Fruit fly (Drosophila melanogaster) whole organism, prepupa: Measurements from ENCODE around the gene CG7275.

Source experiments
- CG10631 ChIP-seq: fragments of 200-800 bp; sonication (Bioruptor generic); optimal IDR thresholded peaks from 2 replicates; lab custom pipeline; 2016; ENCODE audit warnings: missing biosample characterization, missing genetic modification characterization
- CG10669 ChIP-seq: fragments of 200-800 bp; sonication (Bioruptor generic); optimal IDR thresholded peaks from 3 replicates; lab custom pipeline; 2018; ENCODE audit warnings: missing biosample characterization, mild to moderate bottlenecking, missing genetic modification characterization, moderate library complexity
- CG11294 ChIP-seq: fragments of 200-800 bp; sonication (Bioruptor generic); IDR thresholded peaks from 2 replicates; pipeline ENCODE4 v1.3.6; 2022; ENCODE audit warnings: missing biosample characterization, missing genetic modification characterization
- CG11762 ChIP-seq: fragments of 200-800 bp; sonication (Bioruptor generic); optimal IDR thresholded peaks from 3 replicates; lab custom pipeline; 2016; ENCODE audit warnings: missing biosample characterization, missing genetic modification characterization; ENCODE audit not compliant: insufficient read depth
- CG11902 ChIP-seq: fragments of 200-800 bp; sonication (Bioruptor generic); optimal IDR thresholded peaks from 3 replicates; lab custom pipeline; 2016; ENCODE audit warnings: missing biosample characterization, missing genetic modification characterization
- CG15336 ChIP-seq: fragments of 200-800 bp; sonication (Bioruptor generic); IDR thresholded peaks from 2 replicates; pipeline ENCODE4 v1.3.6; 2022; ENCODE audit warnings: missing biosample characterization, missing genetic modification characterization
- CG16779 ChIP-seq: fragments of 200-800 bp; sonication (Bioruptor generic); optimal IDR thresholded peaks from 3 replicates; lab custom pipeline; 2017; ENCODE audit warnings: missing biosample characterization, mild to moderate bottlenecking, missing genetic modification characterization
- CG3032 ChIP-seq: fragments of 200-800 bp; optimal IDR thresholded peaks from 2 replicates; lab custom pipeline; 2019; ENCODE audit warnings: missing biosample characterization, mild to moderate bottlenecking, missing genetic modification characterization, moderate library complexity
- CG31627 ChIP-seq: fragments of 200-800 bp; sonication (Bioruptor generic); optimal IDR thresholded peaks from 3 replicates; lab custom pipeline; 2016; ENCODE audit warnings: missing biosample characterization, missing genetic modification characterization
- CG32006 ChIP-seq: fragments of 200-800 bp; sonication (Bioruptor generic); optimal IDR thresholded peaks from 3 replicates; lab custom pipeline; 2017; ENCODE audit warnings: missing biosample characterization, mild to moderate bottlenecking, missing genetic modification characterization
- CG34406 ChIP-seq: fragments of 200-800 bp; sonication (Bioruptor generic); optimal IDR thresholded peaks from 3 replicates; lab custom pipeline; 2016; ENCODE audit warnings: missing biosample characterization, missing genetic modification characterization
- CG3919 ChIP-seq: fragments of 200-800 bp; sonication (Bioruptor generic); optimal IDR thresholded peaks from 3 replicates; lab custom pipeline; 2016; ENCODE audit warnings: missing biosample characterization, missing genetic modification characterization
- CG4318 ChIP-seq: fragments of 200-800 bp; sonication (Bioruptor generic); optimal IDR thresholded peaks from 3 replicates; lab custom pipeline; 2017; ENCODE audit warnings: missing biosample characterization, mild to moderate bottlenecking, missing genetic modification characterization
- CG6163 ChIP-seq: fragments of 200-800 bp; sonication (Bioruptor generic); IDR thresholded peaks from 3 replicates; pipeline ENCODE4 v1.3.6; 2022; ENCODE audit warnings: missing biosample characterization, missing genetic modification characterization
- CG6276 ChIP-seq: fragments of 200-800 bp; sonication (Bioruptor generic); optimal IDR thresholded peaks from 2 replicates; lab custom pipeline; 2017; ENCODE audit warnings: missing biosample characterization, mild to moderate bottlenecking, missing genetic modification characterization
- CG6792 ChIP-seq: fragments of 200-800 bp; sonication (Bioruptor generic); optimal IDR thresholded peaks from 3 replicates; lab custom pipeline; 2016; ENCODE audit warnings: missing biosample characterization, missing genetic modification characterization
- CG6808 ChIP-seq: fragments of 200-800 bp; sonication (Bioruptor generic); optimal IDR thresholded peaks from 3 replicates; lab custom pipeline; 2017; ENCODE audit warnings: missing biosample characterization, missing genetic modification characterization, mild to moderate bottlenecking, moderate library complexity, missing genetic modification reagents
- CG8119 ChIP-seq: fragments of 200-800 bp; sonication (Bioruptor generic); IDR thresholded peaks from 3 replicates; pipeline ENCODE4 v1.3.6; 2022; ENCODE audit warnings: missing biosample characterization, missing genetic modification characterization
- CG8319 ChIP-seq: fragments of 200-800 bp; sonication (Bioruptor generic); optimal IDR thresholded peaks from 3 replicates; lab custom pipeline; 2016; ENCODE audit warnings: missing biosample characterization, missing genetic modification characterization
- CG9139 ChIP-seq: fragments of 200-800 bp; sonication (Bioruptor generic); optimal IDR thresholded peaks from 3 replicates; lab custom pipeline; 2017; ENCODE audit warnings: missing biosample characterization, mild to moderate bottlenecking, missing genetic modification characterization
- Eip75B ChIP-seq: fragments of 200-800 bp; sonication (Bioruptor generic); optimal IDR thresholded peaks from 3 replicates; lab custom pipeline; 2016; ENCODE audit warnings: missing biosample characterization, missing genetic modification characterization
- Eip93F ChIP-seq: fragments of 200-800 bp; sonication (Bioruptor generic); optimal IDR thresholded peaks from 2 replicates; lab custom pipeline; 2016; ENCODE audit warnings: missing biosample characterization, mild to moderate bottlenecking, missing genetic modification characterization
- Ets21C ChIP-seq: fragments of 200-800 bp; sonication (Bioruptor generic); optimal IDR thresholded peaks from 3 replicates; lab custom pipeline; 2016; ENCODE audit warnings: missing biosample characterization, missing genetic modification characterization
- Gug ChIP-seq: fragments of 200-800 bp; sonication (Bioruptor generic); IDR thresholded peaks from 2 replicates; pipeline ENCODE4 v1.3.6; 2022; ENCODE audit warnings: missing biosample characterization, missing genetic modification characterization
- Hr38 ChIP-seq: sonication (Bioruptor generic); optimal IDR thresholded peaks from 2 replicates; lab custom pipeline; 2016; ENCODE audit warnings: missing biosample characterization, missing genetic modification characterization
- Hr39 ChIP-seq: fragments of 200-800 bp; sonication (Bioruptor generic); optimal IDR thresholded peaks from 2 replicates; lab custom pipeline; 2016; ENCODE audit warnings: missing biosample characterization, missing genetic modification characterization
- Met ChIP-seq: fragments of 200-800 bp; sonication (Bioruptor generic); optimal IDR thresholded peaks from 3 replicates; lab custom pipeline; 2016; ENCODE audit warnings: missing biosample characterization, missing genetic modification characterization
- OdsH ChIP-seq: fragments of 200-800 bp; sonication (Bioruptor generic); optimal IDR thresholded peaks from 3 replicates; lab custom pipeline; 2016; ENCODE audit warnings: missing biosample characterization, missing genetic modification characterization
- Sox102F ChIP-seq: fragments of 200-800 bp; sonication (Bioruptor generic); optimal IDR thresholded peaks from 2 replicates; lab custom pipeline; 2016; ENCODE audit warnings: missing biosample characterization, mild to moderate bottlenecking, missing genetic modification characterization
- Sox14 ChIP-seq: fragments of 200-800 bp; sonication (Bioruptor generic); optimal IDR thresholded peaks from 3 replicates; lab custom pipeline; 2016; ENCODE audit warnings: missing biosample characterization, missing genetic modification characterization
- Sox15 ChIP-seq: fragments of 200-800 bp; sonication (Bioruptor generic); optimal IDR thresholded peaks from 3 replicates; lab custom pipeline; 2016; ENCODE audit warnings: missing biosample characterization, missing genetic modification characterization
- achi ChIP-seq: fragments of 200-800 bp; sonication (Bioruptor generic); optimal IDR thresholded peaks from 3 replicates; lab custom pipeline; 2016; ENCODE audit warnings: missing biosample characterization, missing genetic modification characterization
- cyc ChIP-seq: fragments of 200-800 bp; sonication (Bioruptor generic); optimal IDR thresholded peaks from 3 replicates; lab custom pipeline; 2016; ENCODE audit warnings: missing biosample characterization, missing genetic modification characterization
- dac ChIP-seq: fragments of 200-800 bp; sonication (Bioruptor generic); optimal IDR thresholded peaks from 2 replicates; lab custom pipeline; 2017; ENCODE audit warnings: missing biosample characterization, mild to moderate bottlenecking, missing genetic modification characterization
- dsx ChIP-seq: fragments of 200-800 bp; optimal IDR thresholded peaks from 3 replicates; lab custom pipeline; 2019; ENCODE audit warnings: missing biosample characterization, mild to moderate bottlenecking, missing genetic modification characterization, moderate library complexity; ENCODE audit not compliant: poor library complexity, severe bottlenecking
- fd85E ChIP-seq: fragments of 200-800 bp; sonication (Bioruptor generic); optimal IDR thresholded peaks from 3 replicates; lab custom pipeline; 2016; ENCODE audit warnings: missing biosample characterization, missing genetic modification characterization
- lz ChIP-seq: fragments of 200-800 bp; sonication (Bioruptor generic); optimal IDR thresholded peaks from 3 replicates; lab custom pipeline; 2016; ENCODE audit warnings: missing biosample characterization, missing genetic modification characterization
- pdm3 ChIP-seq: fragments of 200-800 bp; sonication (Bioruptor generic); optimal IDR thresholded peaks from 3 replicates; lab custom pipeline; 2016; ENCODE audit warnings: missing biosample characterization, missing genetic modification characterization
- salr ChIP-seq, 2 experiments: fragments of 200-800 bp; sonication (Bioruptor generic); optimal IDR thresholded peaks; 3 replicates each; lab custom pipeline; 2016 to 2018; ENCODE audit warnings: missing biosample characterization in 2 of 2, missing genetic modification characterization in 2 of 2, mild to moderate bottlenecking in 1 of 2
- spab ChIP-seq: fragments of 200-800 bp; sonication (Bioruptor generic); optimal IDR thresholded peaks from 2 replicates; lab custom pipeline; 2017; ENCODE audit warnings: missing biosample characterization, mild to moderate bottlenecking, missing genetic modification characterization, missing genetic modification reagents
- ss ChIP-seq, 2 experiments: fragments of 200-800 bp; sonication (Bioruptor generic); optimal IDR thresholded peaks; 2 replicates in 1 of 2; 3 replicates in 1 of 2; lab custom pipeline; 2017 to 2018; ENCODE audit warnings: mild to moderate bottlenecking in 2 of 2, missing biosample characterization in 2 of 2, missing genetic modification characterization in 2 of 2, moderate library complexity in 1 of 2
- svp ChIP-seq: fragments of 200-800 bp; sonication (Bioruptor generic); peaks from one replicate; lab custom pipeline; 2016; ENCODE audit warnings: missing biosample characterization, missing genetic modification characterization
- topi ChIP-seq: fragments of 200-800 bp; sonication (Bioruptor generic); optimal IDR thresholded peaks from 3 replicates; lab custom pipeline; 2016; ENCODE audit warnings: missing biosample characterization, missing genetic modification characterization
- vri ChIP-seq: fragments of 200-800 bp; sonication (Bioruptor generic); optimal IDR thresholded peaks from 3 replicates; lab custom pipeline; 2016; ENCODE audit warnings: missing biosample characterization, mild to moderate bottlenecking, missing genetic modification characterization

Gene CG7275

dm6 chr3L:15496274-15496673, 2.5 kb upstream of the CG7275 start, which contains the start of gene CG13455:
Gene CG13455, plus strand, starts transcription at chr3L:15496574.
- TF ChIP-seq Eip93F (no peak), topi (GFP tag; lab: Kevin White, UChicago) (no peak), Eip75B (GFP tag; lab: Kevin White, UChicago) (no peak), fd85E (no peak), CG6163 (GFP tag; lab: Robert Waterston, UW) (no peak), CG32006 (no peak), Sox14 (no peak), spab (GFP tag; lab: Kevin White, UChicago) (no peak), CG3919 (GFP tag; lab: Kevin White, UChicago) (no peak), CG6276 (GFP tag; lab: Kevin White, UChicago) (no peak), CG9139 (GFP tag; lab: Kevin White, UChicago) (no peak), CG11902 (GFP tag; lab: Kevin White, UChicago) (no peak), salr (GFP tag; optimal IDR thresholded peaks at IDR 0.05; lab: Kevin White, UChicago) (no peak), cyc (GFP tag; lab: Kevin White, UChicago) (no peak), Met (GFP tag; lab: Kevin White, UChicago) (no peak)

DNA sequence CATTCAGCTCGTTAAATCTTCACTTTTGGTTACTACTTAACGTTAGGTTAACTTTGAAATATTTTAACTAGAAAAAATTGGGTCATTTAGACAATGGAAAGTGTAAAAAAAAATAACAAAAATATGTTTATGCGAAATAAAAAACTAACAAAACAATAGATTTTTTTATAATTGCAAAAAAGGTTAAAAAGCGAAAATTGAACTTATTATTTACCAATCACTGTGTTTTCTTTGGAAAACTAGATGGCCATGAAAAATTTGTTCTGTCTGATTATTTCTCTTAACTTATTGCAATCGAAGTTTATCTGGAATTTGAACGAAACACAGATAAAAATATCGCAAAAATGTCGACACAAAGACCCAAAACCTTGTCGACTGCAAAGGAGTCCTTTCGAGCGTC, 857 bp upstream of the CG7275 start, which contains the start of gene CG7276:
Gene CG7276 (plus strand): TSS at position 301 of the 400 bp plus-strand sequence.
- no peak for TF ChIP-seq Eip93F
- no peak for TF ChIP-seq Ets21C (GFP tag; lab: Kevin White, UChicago)
- TF ChIP-seq Met (GFP tag; lab: Kevin White, UChicago) = no peak
- TF ChIP-seq OdsH = no peak
- TF ChIP-seq, all 60 proteins: peak for 0

dm6 chr3L:15500813-15501645, 2.3 kb downstream of the CG7275 start, which contains the start of gene CG7272:
Gene CG7272, plus strand, starts transcription at chr3L:15500938.
- TF ChIP-seq CG34406 = no peak
- peak; percentile 25; the same call in 1 of the 3 replicates for TF ChIP-seq CG8119 (GFP tag; lab: Robert Waterston, UW)
- no peak for TF ChIP-seq Ets21C (GFP tag; lab: Kevin White, UChicago)
- no peak for TF ChIP-seq cyc (GFP tag; lab: Kevin White, UChicago)
- no peak for TF ChIP-seq CG9139 (GFP tag; lab: Kevin White, UChicago)
- no peak for TF ChIP-seq CG4318 (GFP tag; lab: Kevin White, UChicago)
- TF ChIP-seq CG11762 (GFP tag; lab: Kevin White, UChicago) = no peak
- TF ChIP-seq salr (GFP tag; optimal IDR thresholded peaks at IDR 0.05; lab: Kevin White, UChicago) = no peak
- TF ChIP-seq ss (GFP tag; optimal IDR thresholded peaks at IDR 0.05; lab: Kevin White, UChicago) = no peak
- no peak for TF ChIP-seq achi (GFP tag; lab: Kevin White, UChicago)
- TF ChIP-seq CG15336 (GFP tag; lab: Robert Waterston, UW) = peak; percentile 15; the same call in 1 of the 2 replicates
- no peak for TF ChIP-seq CG11294 (GFP tag; lab: Robert Waterston, UW)
- no peak for TF ChIP-seq CG10669
- no peak for TF ChIP-seq CG3032 (tag; lab: Kevin White, UChicago)
- TF ChIP-seq pdm3 (GFP tag; lab: Kevin White, UChicago) = no peak
- TF ChIP-seq Hr39 (GFP tag; lab: Kevin White, UChicago) = no peak
- no peak for TF ChIP-seq dac
- TF ChIP-seq topi (GFP tag; lab: Kevin White, UChicago) = peak; percentile 7
- TF ChIP-seq Eip75B (GFP tag; lab: Kevin White, UChicago) = no peak
- TF ChIP-seq Sox102F (GFP tag; lab: Kevin White, UChicago) = no peak
- TF ChIP-seq CG10631 = no peak
- TF ChIP-seq CG32006 = peak; percentile 38
- TF ChIP-seq svp (GFP tag; lab: Kevin White, UChicago) = no peak
- no peak for TF ChIP-seq OdsH
- no peak for TF ChIP-seq Hr38 (GFP tag; lab: Kevin White, UChicago)
- TF ChIP-seq fd85E = no peak
- TF ChIP-seq Gug (GFP tag; lab: Robert Waterston, UW) = no peak
- TF ChIP-seq CG8319 (GFP tag; lab: Kevin White, UChicago) = no peak
- no peak for TF ChIP-seq spab (GFP tag; lab: Kevin White, UChicago)
- no peak for TF ChIP-seq Met (GFP tag; lab: Kevin White, UChicago)
- no peak for TF ChIP-seq CG16779 (tag; lab: Kevin White, UChicago)
- no peak for TF ChIP-seq CG6792 (GFP tag; lab: Kevin White, UChicago)
- TF ChIP-seq Sox15 (GFP tag; lab: Kevin White, UChicago) = no peak
- no peak for TF ChIP-seq Eip93F
- TF ChIP-seq vri (GFP tag; lab: Kevin White, UChicago) = peak; percentile 26
- no peak for TF ChIP-seq CG31627
- no peak for TF ChIP-seq CG6808 (GFP tag; lab: Kevin White, UChicago)
- TF ChIP-seq dsx (GFP tag; lab: Kevin White, UChicago) = no peak
- TF ChIP-seq lz (GFP tag; lab: Kevin White, UChicago) = no peak
